Fruit fly (Drosophila melanogaster) whole organism, prepupa: ENCODE results near the gene Agpat2.

Source experiments
- Blimp-1 ChIP-seq: fragments of 200-800 bp; sonication (Bioruptor generic); optimal IDR thresholded peaks from 3 replicates; lab custom pipeline; 2017; ENCODE audit warnings: missing biosample characterization, missing genetic modification characterization, mild to moderate bottlenecking, moderate library complexity, missing genetic modification reagents
- CG10631 ChIP-seq: fragments of 200-800 bp; sonication (Bioruptor generic); optimal IDR thresholded peaks from 2 replicates; lab custom pipeline; 2016; ENCODE audit warnings: missing biosample characterization, missing genetic modification characterization
- CG10669 ChIP-seq: fragments of 200-800 bp; sonication (Bioruptor generic); optimal IDR thresholded peaks from 3 replicates; lab custom pipeline; 2018; ENCODE audit warnings: missing biosample characterization, mild to moderate bottlenecking, missing genetic modification characterization, moderate library complexity
- CG11294 ChIP-seq: fragments of 200-800 bp; sonication (Bioruptor generic); IDR thresholded peaks from 2 replicates; pipeline ENCODE4 v1.3.6; 2022; ENCODE audit warnings: missing biosample characterization, missing genetic modification characterization
- CG11762 ChIP-seq: fragments of 200-800 bp; sonication (Bioruptor generic); optimal IDR thresholded peaks from 3 replicates; lab custom pipeline; 2016; ENCODE audit warnings: missing biosample characterization, missing genetic modification characterization; ENCODE audit not compliant: insufficient read depth
- CG11902 ChIP-seq: fragments of 200-800 bp; sonication (Bioruptor generic); optimal IDR thresholded peaks from 3 replicates; lab custom pipeline; 2016; ENCODE audit warnings: missing biosample characterization, missing genetic modification characterization
- CG15336 ChIP-seq: fragments of 200-800 bp; sonication (Bioruptor generic); IDR thresholded peaks from 2 replicates; pipeline ENCODE4 v1.3.6; 2022; ENCODE audit warnings: missing biosample characterization, missing genetic modification characterization
- CG1621 ChIP-seq: fragments of 200-800 bp; sonication (Bioruptor generic); optimal IDR thresholded peaks from 3 replicates; lab custom pipeline; 2018; ENCODE audit warnings: missing biosample characterization, mild to moderate bottlenecking, missing genetic modification characterization
- CG16779 ChIP-seq: fragments of 200-800 bp; sonication (Bioruptor generic); optimal IDR thresholded peaks from 3 replicates; lab custom pipeline; 2017; ENCODE audit warnings: missing biosample characterization, mild to moderate bottlenecking, missing genetic modification characterization
- CG3032 ChIP-seq: fragments of 200-800 bp; optimal IDR thresholded peaks from 2 replicates; lab custom pipeline; 2019; ENCODE audit warnings: missing biosample characterization, mild to moderate bottlenecking, missing genetic modification characterization, moderate library complexity
- CG34406 ChIP-seq: fragments of 200-800 bp; sonication (Bioruptor generic); optimal IDR thresholded peaks from 3 replicates; lab custom pipeline; 2016; ENCODE audit warnings: missing biosample characterization, missing genetic modification characterization
- CG3919 ChIP-seq: fragments of 200-800 bp; sonication (Bioruptor generic); optimal IDR thresholded peaks from 3 replicates; lab custom pipeline; 2016; ENCODE audit warnings: missing biosample characterization, missing genetic modification characterization
- CG6276 ChIP-seq: fragments of 200-800 bp; sonication (Bioruptor generic); optimal IDR thresholded peaks from 2 replicates; lab custom pipeline; 2017; ENCODE audit warnings: missing biosample characterization, mild to moderate bottlenecking, missing genetic modification characterization
- CG6792 ChIP-seq: fragments of 200-800 bp; sonication (Bioruptor generic); optimal IDR thresholded peaks from 3 replicates; lab custom pipeline; 2016; ENCODE audit warnings: missing biosample characterization, missing genetic modification characterization
- CG6854 ChIP-seq: fragments of 200-800 bp; sonication (Bioruptor generic); optimal IDR thresholded peaks from 2 replicates; lab custom pipeline; 2017; ENCODE audit warnings: missing biosample characterization, mild to moderate bottlenecking, missing genetic modification characterization
- CG7368 ChIP-seq: fragments of 200-800 bp; sonication (Bioruptor generic); optimal IDR thresholded peaks from 3 replicates; lab custom pipeline; 2016; ENCODE audit warnings: missing biosample characterization, missing genetic modification characterization
- CG8119 ChIP-seq: fragments of 200-800 bp; sonication (Bioruptor generic); IDR thresholded peaks from 3 replicates; pipeline ENCODE4 v1.3.6; 2022; ENCODE audit warnings: missing biosample characterization, missing genetic modification characterization
- CG8319 ChIP-seq: fragments of 200-800 bp; sonication (Bioruptor generic); optimal IDR thresholded peaks from 3 replicates; lab custom pipeline; 2016; ENCODE audit warnings: missing biosample characterization, missing genetic modification characterization
- Eip78C ChIP-seq: fragments of 200-800 bp; sonication (Bioruptor generic); peaks from one replicate; lab custom pipeline; 2016; ENCODE audit warnings: missing biosample characterization, missing genetic modification characterization
- Eip93F ChIP-seq: fragments of 200-800 bp; sonication (Bioruptor generic); optimal IDR thresholded peaks from 2 replicates; lab custom pipeline; 2016; ENCODE audit warnings: missing biosample characterization, mild to moderate bottlenecking, missing genetic modification characterization
- Ets21C ChIP-seq: fragments of 200-800 bp; sonication (Bioruptor generic); optimal IDR thresholded peaks from 3 replicates; lab custom pipeline; 2016; ENCODE audit warnings: missing biosample characterization, missing genetic modification characterization
- Ets96B ChIP-seq: fragments of 200-800 bp; optimal IDR thresholded peaks from 2 replicates; lab custom pipeline; 2019; ENCODE audit warnings: missing biosample characterization, mild to moderate bottlenecking, missing genetic modification characterization, moderate library complexity
- Gug ChIP-seq: fragments of 200-800 bp; sonication (Bioruptor generic); IDR thresholded peaks from 2 replicates; pipeline ENCODE4 v1.3.6; 2022; ENCODE audit warnings: missing biosample characterization, missing genetic modification characterization
- Hr38 ChIP-seq: sonication (Bioruptor generic); optimal IDR thresholded peaks from 2 replicates; lab custom pipeline; 2016; ENCODE audit warnings: missing biosample characterization, missing genetic modification characterization
- Hr39 ChIP-seq: fragments of 200-800 bp; sonication (Bioruptor generic); optimal IDR thresholded peaks from 2 replicates; lab custom pipeline; 2016; ENCODE audit warnings: missing biosample characterization, missing genetic modification characterization
- Lpt ChIP-seq: fragments of 200-800 bp; sonication (Bioruptor generic); optimal IDR thresholded peaks from 3 replicates; lab custom pipeline; 2016; ENCODE audit warnings: missing biosample characterization, missing genetic modification characterization
- Met ChIP-seq: fragments of 200-800 bp; sonication (Bioruptor generic); optimal IDR thresholded peaks from 3 replicates; lab custom pipeline; 2016; ENCODE audit warnings: missing biosample characterization, missing genetic modification characterization
- Smox ChIP-seq: fragments of 200-800 bp; sonication (Bioruptor generic); optimal IDR thresholded peaks from 3 replicates; lab custom pipeline; 2016; ENCODE audit warnings: missing biosample characterization, missing genetic modification characterization
- Sox14 ChIP-seq: fragments of 200-800 bp; sonication (Bioruptor generic); optimal IDR thresholded peaks from 3 replicates; lab custom pipeline; 2016; ENCODE audit warnings: missing biosample characterization, missing genetic modification characterization
- achi ChIP-seq: fragments of 200-800 bp; sonication (Bioruptor generic); optimal IDR thresholded peaks from 3 replicates; lab custom pipeline; 2016; ENCODE audit warnings: missing biosample characterization, missing genetic modification characterization
- acj6 ChIP-seq: fragments of 200-800 bp; sonication (Bioruptor generic); optimal IDR thresholded peaks from 3 replicates; lab custom pipeline; 2016; ENCODE audit warnings: missing biosample characterization, missing genetic modification characterization
- cyc ChIP-seq: fragments of 200-800 bp; sonication (Bioruptor generic); optimal IDR thresholded peaks from 3 replicates; lab custom pipeline; 2016; ENCODE audit warnings: missing biosample characterization, missing genetic modification characterization
- dac ChIP-seq: fragments of 200-800 bp; sonication (Bioruptor generic); optimal IDR thresholded peaks from 2 replicates; lab custom pipeline; 2017; ENCODE audit warnings: missing biosample characterization, mild to moderate bottlenecking, missing genetic modification characterization
- dsx ChIP-seq: fragments of 200-800 bp; optimal IDR thresholded peaks from 3 replicates; lab custom pipeline; 2019; ENCODE audit warnings: missing biosample characterization, mild to moderate bottlenecking, missing genetic modification characterization, moderate library complexity; ENCODE audit not compliant: poor library complexity, severe bottlenecking
- esn ChIP-seq: fragments of 200-800 bp; sonication (Bioruptor generic); optimal IDR thresholded peaks from 2 replicates; lab custom pipeline; 2016; ENCODE audit warnings: missing biosample characterization, mild to moderate bottlenecking, missing genetic modification characterization, moderate library complexity
- fd59A ChIP-seq: fragments of 200-800 bp; sonication (Bioruptor generic); optimal IDR thresholded peaks from 2 replicates; lab custom pipeline; 2017; ENCODE audit warnings: missing biosample characterization, mild to moderate bottlenecking, missing genetic modification characterization, missing genetic modification reagents
- fd85E ChIP-seq: fragments of 200-800 bp; sonication (Bioruptor generic); optimal IDR thresholded peaks from 3 replicates; lab custom pipeline; 2016; ENCODE audit warnings: missing biosample characterization, missing genetic modification characterization
- fkh ChIP-seq: fragments of 200-800 bp; sonication (Bioruptor generic); optimal IDR thresholded peaks from 3 replicates; lab custom pipeline; 2017; ENCODE audit warnings: missing biosample characterization, mild to moderate bottlenecking, missing genetic modification characterization, moderate library complexity
- lz ChIP-seq: fragments of 200-800 bp; sonication (Bioruptor generic); optimal IDR thresholded peaks from 3 replicates; lab custom pipeline; 2016; ENCODE audit warnings: missing biosample characterization, missing genetic modification characterization
- pdm3 ChIP-seq: fragments of 200-800 bp; sonication (Bioruptor generic); optimal IDR thresholded peaks from 3 replicates; lab custom pipeline; 2016; ENCODE audit warnings: missing biosample characterization, missing genetic modification characterization
- salr ChIP-seq, 2 experiments: fragments of 200-800 bp; sonication (Bioruptor generic); optimal IDR thresholded peaks; 3 replicates each; lab custom pipeline; 2016 to 2018; ENCODE audit warnings: missing biosample characterization in 2 of 2, missing genetic modification characterization in 2 of 2, mild to moderate bottlenecking in 1 of 2
- spab ChIP-seq: fragments of 200-800 bp; sonication (Bioruptor generic); optimal IDR thresholded peaks from 2 replicates; lab custom pipeline; 2017; ENCODE audit warnings: missing biosample characterization, mild to moderate bottlenecking, missing genetic modification characterization, missing genetic modification reagents
- svp ChIP-seq: fragments of 200-800 bp; sonication (Bioruptor generic); peaks from one replicate; lab custom pipeline; 2016; ENCODE audit warnings: missing biosample characterization, missing genetic modification characterization
- topi ChIP-seq: fragments of 200-800 bp; sonication (Bioruptor generic); optimal IDR thresholded peaks from 3 replicates; lab custom pipeline; 2016; ENCODE audit warnings: missing biosample characterization, missing genetic modification characterization
- vri ChIP-seq: fragments of 200-800 bp; sonication (Bioruptor generic); optimal IDR thresholded peaks from 3 replicates; lab custom pipeline; 2016; ENCODE audit warnings: missing biosample characterization, mild to moderate bottlenecking, missing genetic modification characterization

The Agpat2 gene

DNA sequence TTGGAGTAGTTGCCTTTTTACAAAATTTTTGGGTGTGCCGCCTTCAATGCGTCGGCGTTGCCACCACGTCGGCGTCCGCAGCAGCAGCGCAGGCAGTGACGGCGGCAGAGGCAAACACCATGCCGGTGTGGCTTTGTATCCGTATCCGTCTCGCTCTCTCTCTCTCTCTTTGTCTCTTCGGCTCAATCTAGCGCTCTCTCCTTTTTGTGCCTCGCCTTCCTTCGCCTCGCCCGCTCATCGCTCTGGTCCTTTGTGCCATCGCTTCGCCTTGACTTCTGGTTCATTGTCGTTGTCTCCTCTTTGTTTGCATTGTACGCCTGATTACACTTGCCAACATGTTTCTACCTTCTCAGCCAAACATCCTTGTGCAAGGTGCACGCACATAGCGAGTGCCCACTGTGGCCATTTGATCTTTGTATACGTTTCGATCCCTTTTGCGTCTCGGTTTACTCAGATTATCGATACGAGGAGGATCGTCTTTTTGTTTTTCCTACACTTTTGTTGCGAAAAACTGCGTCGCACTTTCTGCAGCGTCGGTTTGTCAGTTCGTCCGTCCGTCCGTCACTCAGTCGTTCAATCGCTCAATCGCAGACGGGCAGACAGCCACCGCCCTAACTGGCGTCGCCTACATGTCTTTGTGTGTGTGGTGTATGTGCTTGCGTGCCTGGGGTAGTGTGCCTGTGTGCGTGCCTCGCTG, 47.3 kb downstream of the Agpat2 start (continued):
- TF ChIP-seq Ets96B (peak; percentile 76), dsx (GFP tag; lab: Kevin White, UChicago) (peak; percentile 84), Met (GFP tag; lab: Kevin White, UChicago) (peak; percentile 80), achi (peak; percentile 72), Hr39 (peak; percentile 78), CG1621 (tag; lab: Kevin White, UChicago) (peak; percentile 71), Gug (GFP tag; lab: Robert Waterston, UW) (no peak), fkh (GFP tag; lab: Kevin White, UChicago) (peak; percentile 16), Smox (GFP tag; lab: Kevin White, UChicago) (peak; percentile 73), Lpt (peak; percentile 67), cyc (GFP tag; lab: Kevin White, UChicago) (peak; percentile 72), Sox14 (GFP tag; lab: Kevin White, UChicago) (peak; percentile 98), acj6 (GFP tag; lab: Kevin White, UChicago) (peak; percentile 65), CG11762 (GFP tag; lab: Kevin White, UChicago) (no peak), salr (GFP tag; optimal IDR thresholded peaks at IDR 0.05; lab: Kevin White, UChicago) (peak; percentile 32 to 63), pdm3 (GFP tag; lab: Kevin White, UChicago) (peak; percentile 75), Eip93F (GFP tag; lab: Kevin White, UChicago) (no peak), Hr38 (GFP tag; lab: Kevin White, UChicago) (no peak), Ets21C (GFP tag; lab: Kevin White, UChicago) (peak; percentile 60), Blimp-1 (peak; percentile 29), topi (GFP tag; lab: Kevin White, UChicago) (peak; percentile 78), CG6854 (peak; percentile 6), CG11294 (GFP tag; lab: Robert Waterston, UW) (peak; percentile 51; the same call in 1 of the 2 replicates), CG10669 (peak; percentile 77), CG3032 (tag; lab: Kevin White, UChicago) (peak; percentile 63), CG16779 (tag; lab: Kevin White, UChicago) (peak; percentile 61), CG3919 (GFP tag; lab: Kevin White, UChicago) (peak; percentile 81), CG8319 (peak; percentile 22), CG6792 (peak; percentile 76), svp (GFP tag; lab: Kevin White, UChicago) (peak; percentile 99), CG34406 (GFP tag; lab: Kevin White, UChicago) (peak; percentile 56), CG11902 (GFP tag; lab: Kevin White, UChicago) (peak; percentile 30)

DNA sequence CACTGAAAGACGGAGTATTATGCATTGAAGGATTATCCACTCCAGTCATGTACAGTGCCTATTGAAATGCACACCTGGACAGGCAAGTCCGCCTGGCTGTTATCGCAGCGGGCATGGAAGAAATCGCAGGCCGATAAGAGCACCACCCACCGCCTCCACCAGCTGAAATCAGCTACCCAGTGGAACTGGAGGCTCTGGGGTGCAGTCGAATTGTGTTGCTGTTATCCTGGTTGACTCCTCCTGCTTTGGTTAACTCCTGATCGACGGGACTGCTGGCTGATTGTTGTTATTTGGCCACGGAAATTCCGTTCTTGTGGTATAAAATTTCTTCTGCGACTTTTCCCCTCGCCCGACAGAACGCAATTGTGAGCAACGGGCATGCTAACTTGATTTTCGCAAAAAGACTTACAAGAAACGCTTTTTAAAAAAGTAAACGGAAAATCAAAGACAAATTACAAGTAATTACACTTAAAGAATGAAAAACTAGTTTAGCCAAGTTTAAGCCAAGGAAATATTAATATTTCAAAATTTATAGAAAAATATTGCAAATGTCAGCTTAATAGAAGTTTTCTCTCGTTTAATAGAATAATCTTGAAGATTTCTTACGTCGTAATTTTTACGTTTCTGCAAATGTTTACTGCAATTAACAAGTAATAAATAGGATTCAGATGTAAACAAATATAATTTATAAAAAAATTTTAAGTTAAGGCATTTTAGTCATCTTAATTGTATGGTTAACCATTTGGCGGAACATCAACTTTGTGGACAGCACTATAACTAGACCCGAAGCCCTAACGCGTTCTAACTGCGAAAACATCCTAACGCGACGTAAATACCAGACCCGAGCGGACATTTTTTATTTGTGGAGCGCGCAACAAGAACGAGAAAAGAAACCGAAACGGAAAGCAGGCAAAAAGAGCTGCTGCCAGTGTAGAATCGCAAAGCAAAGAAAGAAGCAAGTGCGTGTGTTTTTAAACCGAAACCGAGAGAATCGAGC, 48.6 kb downstream of the Agpat2 start, which contains the start of the genes CG13398 and Akap200:
CG13398 (minus strand) TSS at position 370 of the 997 bp plus-strand sequence.
Akap200 (plus strand) TSS at position 804 of the 997 bp plus-strand sequence.
- no peak for TF ChIP-seq CG10669
- TF ChIP-seq dac: no peak
- no peak for TF ChIP-seq Lpt
- TF ChIP-seq CG16779 (tag; lab: Kevin White, UChicago): no peak
- TF ChIP-seq cyc (GFP tag; lab: Kevin White, UChicago): peak; percentile 27
- no peak; the same call in 1 of the 2 replicates for TF ChIP-seq CG11294 (GFP tag; lab: Robert Waterston, UW)
- no peak for TF ChIP-seq spab
- peak; percentile 71 for TF ChIP-seq esn (GFP tag; lab: Kevin White, UChicago)
- TF ChIP-seq Eip78C: peak; percentile 76
- TF ChIP-seq CG3919 (GFP tag; lab: Kevin White, UChicago): peak; percentile 18
- TF ChIP-seq CG10631 (GFP tag; lab: Kevin White, UChicago): peak; percentile 64
- TF ChIP-seq Gug (GFP tag; lab: Robert Waterston, UW): no peak
- peak; percentile 22 for TF ChIP-seq lz (GFP tag; lab: Kevin White, UChicago)
- TF ChIP-seq fd85E (GFP tag; lab: Kevin White, UChicago): no peak
- no peak for TF ChIP-seq salr (GFP tag; optimal IDR thresholded peaks at IDR 0.05; lab: Kevin White, UChicago)
- TF ChIP-seq Smox (GFP tag; lab: Kevin White, UChicago): no peak
- no peak for TF ChIP-seq Eip93F (GFP tag; lab: Kevin White, UChicago)
- no peak; the same call in 1 of the 2 replicates for TF ChIP-seq CG15336 (GFP tag; lab: Robert Waterston, UW)
- TF ChIP-seq CG7368 (GFP tag; lab: Kevin White, UChicago): peak; percentile 25
- no peak for TF ChIP-seq acj6 (GFP tag; lab: Kevin White, UChicago)
- no peak for TF ChIP-seq CG6276 (GFP tag; lab: Kevin White, UChicago)
- no peak for TF ChIP-seq Sox14 (GFP tag; lab: Kevin White, UChicago)
- peak; percentile 52 for TF ChIP-seq achi
- peak; percentile 58 for TF ChIP-seq vri (GFP tag; lab: Kevin White, UChicago)
- peak; percentile 55; the same call in 1 of the 3 replicates for TF ChIP-seq CG8119
- no peak for TF ChIP-seq fd59A
